Worm (Caenorhabditis elegans) whole organism, young adult: ENCODE measurements around the gene T04B2.8.
A peak's percentile ranks its signal among the peaks of the same experiment; 100 is the strongest.

ENCODE experiments used
- C06A6.2 ChIP-seq: fragments of 200-800 bp; sonication (Bioruptor generic); conservative IDR thresholded peaks from 2 replicates; pipeline ENCODE4 v1.3.6; 2022; ENCODE audit warnings: missing genetic modification characterization, missing compliant biosample characterization
- F33H1.4 ChIP-seq: fragments of 200-800 bp; sonication (Bioruptor generic); IDR thresholded peaks from 2 replicates; pipeline ENCODE4 v1.3.6; 2022; ENCODE audit warnings: missing genetic modification reagents, missing genetic modification characterization, missing compliant biosample characterization
- F39B2.1 ChIP-seq: fragments of 200-800 bp; sonication (Bioruptor generic); IDR thresholded peaks from 2 replicates; pipeline ENCODE4 v1.3.6; 2022; ENCODE audit warnings: missing genetic modification reagents, missing genetic modification characterization, missing compliant biosample characterization
- F49E8.2 ChIP-seq: sonication (generic microtip); optimal IDR thresholded peaks from 3 replicates; lab custom pipeline; 2017; ENCODE audit warnings: missing genetic modification characterization, mild to moderate bottlenecking, missing compliant biosample characterization, antibody characterized with exemption, moderate library complexity; ENCODE audit not compliant: insufficient read depth
- F52B5.7 ChIP-seq: sonication (generic microtip); optimal IDR thresholded peaks from 2 replicates; lab custom pipeline; 2016; ENCODE audit warnings: mild to moderate bottlenecking, missing genetic modification characterization, missing compliant biosample characterization
- F57A8.1 ChIP-seq: fragments of 200-800 bp; sonication (Bioruptor generic); optimal IDR thresholded peaks from 2 replicates; lab custom pipeline; 2018; ENCODE audit warnings: mild to moderate bottlenecking, missing genetic modification characterization, moderate library complexity, missing compliant biosample characterization
- K11D2.4 ChIP-seq: fragments of 200-800 bp; sonication (Bioruptor generic); IDR thresholded peaks from 2 replicates; pipeline ENCODE4 v1.3.6; 2022; ENCODE audit warnings: missing genetic modification reagents, missing genetic modification characterization, missing compliant biosample characterization
- T07F8.4 ChIP-seq: sonication (generic microtip); optimal IDR thresholded peaks from 2 replicates; lab custom pipeline; 2016; ENCODE audit warnings: mild to moderate bottlenecking, missing genetic modification characterization, moderate library complexity, missing compliant biosample characterization
- T26A5.8 ChIP-seq: sonication (generic microtip); optimal IDR thresholded peaks from 2 replicates; lab custom pipeline; 2016; ENCODE audit warnings: missing genetic modification characterization, missing compliant biosample characterization
- Y56A3A.18 ChIP-seq: fragments of 200-800 bp; sonication (Bioruptor generic); IDR thresholded peaks from 2 replicates; pipeline ENCODE4 v1.3.6; 2022; ENCODE audit warnings: missing genetic modification reagents, missing genetic modification characterization, missing compliant biosample characterization
- Y67H2A.10 ChIP-seq: fragments of 200-800 bp; sonication (Bioruptor generic); conservative IDR thresholded peaks from 2 replicates; pipeline ENCODE4 v1.3.6; 2022; ENCODE audit warnings: missing genetic modification reagents, missing genetic modification characterization, missing compliant biosample characterization
- Y95B8A.8 ChIP-seq: fragments of 200-800 bp; sonication (Bioruptor generic); IDR thresholded peaks from 2 replicates; pipeline ENCODE4 v1.3.6; 2022; ENCODE audit warnings: missing genetic modification reagents, missing genetic modification characterization, missing compliant biosample characterization
- ama-1 ChIP-seq, 3 experiments: fragments of 150-350 bp in 1 of 3; sonication (generic microtip) in 2 of 3; optimal IDR thresholded peaks; 2 replicates each; lab custom pipeline; 2014 to 2018; ENCODE audit warnings: missing biosample characterization in 2 of 3, missing genetic modification characterization in 2 of 3, missing genetic modification reagents in 2 of 3
- ccch-3 ChIP-seq: fragments of 200-800 bp; sonication (Bioruptor generic); optimal IDR thresholded peaks from 2 replicates; lab custom pipeline; 2018; ENCODE audit warnings: mild to moderate bottlenecking, missing genetic modification characterization, missing compliant biosample characterization
- ceh-27 ChIP-seq: fragments of 200-800 bp; sonication (Bioruptor generic); optimal IDR thresholded peaks from 2 replicates; lab custom pipeline; 2018; ENCODE audit warnings: mild to moderate bottlenecking, missing genetic modification characterization, moderate library complexity, missing compliant biosample characterization
- ceh-91 ChIP-seq: fragments of 200-800 bp; sonication (Bioruptor generic); IDR thresholded peaks from 2 replicates; pipeline ENCODE4 v1.3.6; 2022; ENCODE audit warnings: missing genetic modification reagents, missing genetic modification characterization, missing compliant biosample characterization
- dox-1 ChIP-seq: fragments of 200-800 bp; sonication (Bioruptor generic); IDR thresholded peaks from 2 replicates; pipeline ENCODE4 v1.3.6; 2022; ENCODE audit warnings: missing genetic modification reagents, missing genetic modification characterization, missing compliant biosample characterization
- dpff-1 ChIP-seq: sonication (generic microtip); optimal IDR thresholded peaks from 2 replicates; lab custom pipeline; 2017; ENCODE audit warnings: mild to moderate bottlenecking, missing genetic modification characterization, missing compliant biosample characterization
- dpl-1 ChIP-seq: fragments of 150-350 bp; optimal IDR thresholded peaks from 2 replicates; lab custom pipeline; 2014; ENCODE audit warnings: missing biosample characterization, missing genetic modification reagents, missing genetic modification characterization
- egl-44 ChIP-seq: fragments of 200-800 bp; sonication (Bioruptor generic); IDR thresholded peaks from 2 replicates; pipeline ENCODE4 v1.3.6; 2022; ENCODE audit warnings: missing genetic modification reagents, missing genetic modification characterization, missing compliant biosample characterization
- egrh-3 ChIP-seq: fragments of 200-800 bp; sonication (Bioruptor generic); IDR thresholded peaks from 2 replicates; pipeline ENCODE4 v1.3.6; 2022; ENCODE audit warnings: missing genetic modification reagents, missing genetic modification characterization, missing compliant biosample characterization
- fkh-3 ChIP-seq: sonication (generic microtip); optimal IDR thresholded peaks from 2 replicates; lab custom pipeline; 2016; ENCODE audit warnings: mild to moderate bottlenecking, missing genetic modification characterization, missing compliant biosample characterization
- gei-17 ChIP-seq: fragments of 200-800 bp; sonication (Bioruptor generic); optimal IDR thresholded peaks from 2 replicates; lab custom pipeline; 2018; ENCODE audit warnings: mild to moderate bottlenecking, missing genetic modification characterization, missing compliant biosample characterization
- hlh-12 ChIP-seq: sonication (generic microtip); optimal IDR thresholded peaks from 2 replicates; lab custom pipeline; 2016; ENCODE audit warnings: missing genetic modification characterization, missing compliant biosample characterization
- lag-1 ChIP-seq: fragments of 200-800 bp; sonication (Bioruptor generic); IDR thresholded peaks from 2 replicates; pipeline ENCODE4 v1.3.6; 2022; ENCODE audit warnings: missing genetic modification reagents, missing genetic modification characterization, missing compliant biosample characterization
- lir-1 ChIP-seq: fragments of 200-800 bp; sonication (Bioruptor generic); conservative IDR thresholded peaks from 2 replicates; pipeline ENCODE4 v1.3.6; 2022; ENCODE audit warnings: missing genetic modification reagents, missing genetic modification characterization, missing compliant biosample characterization
- lsy-27 ChIP-seq: sonication (generic microtip); optimal IDR thresholded peaks from 2 replicates; lab custom pipeline; 2017; ENCODE audit warnings: missing genetic modification characterization, mild to moderate bottlenecking, missing compliant biosample characterization, antibody characterized with exemption, missing genotype, borderline replicate concordance; ENCODE audit not compliant: insufficient read depth
- madf-3 ChIP-seq: fragments of 200-800 bp; sonication (Bioruptor generic); IDR thresholded peaks from 2 replicates; pipeline ENCODE4 v1.3.6; 2022; ENCODE audit warnings: missing genetic modification reagents, missing genetic modification characterization, missing compliant biosample characterization
- mcd-1 ChIP-seq: fragments of 200-800 bp; sonication (Bioruptor generic); IDR thresholded peaks from 2 replicates; pipeline ENCODE4 v1.3.6; 2022; ENCODE audit warnings: missing genetic modification reagents, missing genetic modification characterization, missing compliant biosample characterization
- nfya-2 ChIP-seq: fragments of 200-800 bp; sonication (Bioruptor generic); IDR thresholded peaks from 2 replicates; pipeline ENCODE4 v1.3.6; 2022; ENCODE audit warnings: missing genetic modification reagents, missing genetic modification characterization, missing compliant biosample characterization
- nhr-179 ChIP-seq: sonication (generic microtip); optimal IDR thresholded peaks from 2 replicates; lab custom pipeline; 2016; ENCODE audit warnings: mild to moderate bottlenecking, missing genetic modification characterization, missing compliant biosample characterization
- nhr-80 ChIP-seq: sonication (generic microtip); optimal IDR thresholded peaks from 2 replicates; lab custom pipeline; 2016; ENCODE audit warnings: missing genetic modification characterization, missing compliant biosample characterization
- pbrm-1 ChIP-seq: fragments of 200-800 bp; sonication (Bioruptor generic); IDR thresholded peaks from 2 replicates; pipeline ENCODE4 v1.3.6; 2022; ENCODE audit warnings: missing genetic modification reagents, missing genetic modification characterization, missing compliant biosample characterization
- rcor-1 ChIP-seq: fragments of 200-800 bp; sonication (Bioruptor generic); IDR thresholded peaks from 2 replicates; pipeline ENCODE4 v1.3.6; 2022; ENCODE audit warnings: missing genetic modification reagents, missing genetic modification characterization, missing compliant biosample characterization
- rpc-1 ChIP-seq, 2 experiments: fragments of 150-350 bp in 1 of 2; sonication (generic microtip) in 1 of 2; optimal IDR thresholded peaks; 2 replicates each; lab custom pipeline; 2014 to 2018; ENCODE audit warnings: missing biosample characterization in 1 of 2, missing genetic modification characterization in 1 of 2, missing genetic modification reagents in 1 of 2, missing genotype in 1 of 2
- snpc-3.4 ChIP-seq: sonication (generic microtip); optimal IDR thresholded peaks from 2 replicates; lab custom pipeline; 2017; ENCODE audit warnings: missing genetic modification characterization, mild to moderate bottlenecking, missing compliant biosample characterization, antibody characterized with exemption, moderate library complexity, missing genotype, missing genetic modification reagents
- snpc-4 ChIP-seq, 5 experiments: fragments of 150-350 bp in 1 of 5; sonication (generic microtip) in 4 of 5; optimal IDR thresholded peaks; 2 replicates each; lab custom pipeline; 2014 to 2018; ENCODE audit warnings: missing genetic modification characterization in 5 of 5, missing biosample characterization in 3 of 5, antibody characterized with exemption in 2 of 5, mild to moderate bottlenecking in 2 of 5, missing compliant biosample characterization in 2 of 5, missing genotype in 2 of 5, moderate library complexity in 2 of 5, missing genetic modification reagents in 1 of 5
- tbx-9 ChIP-seq: sonication (generic microtip); optimal IDR thresholded peaks from 2 replicates; lab custom pipeline; 2016; ENCODE audit warnings: borderline replicate concordance, missing genetic modification characterization, inconsistent platforms, missing compliant biosample characterization
- tlf-1 ChIP-seq: fragments of 200-800 bp; sonication (Bioruptor generic); optimal IDR thresholded peaks from 2 replicates; lab custom pipeline; 2018; ENCODE audit warnings: mild to moderate bottlenecking, missing genetic modification characterization, missing compliant biosample characterization
- unc-62 ChIP-seq: fragments of 150-350 bp; optimal IDR thresholded peaks from 2 replicates; lab custom pipeline; 2014; ENCODE audit warnings: missing biosample characterization, missing genetic modification reagents, missing genetic modification characterization
- zfh-2 ChIP-seq: fragments of 200-800 bp; sonication (Bioruptor generic); conservative IDR thresholded peaks from 2 replicates; pipeline ENCODE4 v1.3.6; 2022; ENCODE audit warnings: missing genetic modification reagents, missing genetic modification characterization, missing compliant biosample characterization
- zim-3 ChIP-seq: sonication (generic microtip); optimal IDR thresholded peaks from 2 replicates; lab custom pipeline; 2017; ENCODE audit warnings: mild to moderate bottlenecking, missing genetic modification characterization, moderate library complexity, missing compliant biosample characterization
- ztf-26 ChIP-seq: sonication (generic microtip); optimal IDR thresholded peaks from 2 replicates; lab custom pipeline; 2017; ENCODE audit warnings: missing genetic modification characterization, missing compliant biosample characterization
- ztf-6 ChIP-seq: fragments of 200-800 bp; sonication (Bioruptor generic); IDR thresholded peaks from 2 replicates; pipeline ENCODE4 v1.3.6; 2022; ENCODE audit warnings: missing genetic modification reagents, missing genetic modification characterization, missing compliant biosample characterization

The T04B2.8 gene

DNA sequence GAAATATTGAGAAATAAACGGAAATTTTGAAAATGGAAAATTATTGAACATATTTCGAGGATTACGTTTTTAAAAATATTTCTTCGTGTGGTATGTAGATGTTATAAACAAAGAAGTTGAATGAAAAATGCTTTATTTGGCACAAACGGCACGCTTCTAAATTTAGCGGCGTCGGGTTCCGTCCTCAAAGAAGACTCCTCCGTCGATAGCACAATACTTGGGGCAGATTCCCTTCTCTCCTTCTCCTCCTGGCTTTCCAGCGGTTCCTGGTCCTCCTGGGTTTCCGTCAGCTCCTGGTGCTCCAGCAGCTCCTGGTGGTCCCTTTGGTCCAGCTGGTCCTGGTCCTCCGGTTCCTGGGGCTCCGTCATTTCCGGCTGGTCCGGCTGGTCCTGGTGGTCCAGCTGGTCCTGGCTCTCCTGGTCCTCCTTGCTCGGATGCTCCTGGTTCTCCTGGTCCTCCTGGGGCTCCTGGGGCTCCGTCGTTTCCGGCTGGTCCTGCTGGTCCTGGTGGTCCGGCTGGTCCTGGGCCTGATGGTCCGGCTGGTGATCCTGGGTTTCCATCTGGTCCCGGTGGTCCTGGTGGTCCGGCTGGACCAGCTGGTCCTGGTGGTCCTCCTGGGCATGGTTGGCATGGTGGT lies 33.5 kb upstream of the T04B2.8 start, which contains the start of gene W01B6.8:
W01B6.8 (minus strand) TSS at position 51 of the 637 bp plus-strand sequence.
- TF ChIP-seq rpc-1 (optimal IDR thresholded peaks at IDR 0.05; lab: Kevin White, UChicago) (no peak), rpc-1 (tag; optimal IDR thresholded peaks at IDR 0.05; lab: Kevin White, UChicago) (no peak), egrh-3 (peak; percentile 99), dox-1 (GFP tag; lab: Robert Waterston, UW) (peak; percentile 35; the same call in 1 of the 2 replicates), T07F8.4 (tag; lab: Kevin White, UChicago) (no peak), F33H1.4 (GFP tag; lab: Robert Waterston, UW) (no peak), T26A5.8 (tag; lab: Kevin White, UChicago) (no peak), mcd-1 (GFP tag; lab: Robert Waterston, UW) (peak; percentile 44; the same call in 1 of the 2 replicates), ccch-3 (GFP tag; lab: Kevin White, UChicago) (no peak), nhr-80 (tag; lab: Kevin White, UChicago) (no peak), lir-1 (GFP tag; lab: Robert Waterston, UW) (0 out of 2 replicates have a peak, but pooled peaks have one; percentile 7), Y56A3A.18 (GFP tag; lab: Robert Waterston, UW) (no peak), C06A6.2 (no peak), F52B5.7 (no peak), pbrm-1 (GFP tag; lab: Robert Waterston, UW) (no peak), dpff-1 (tag; lab: Kevin White, UChicago) (no peak), tbx-9 (tag; lab: Kevin White, UChicago) (no peak), egl-44 (no peak), ama-1 (optimal IDR thresholded peaks at IDR 0.05; lab: Kevin White, UChicago) (no peak), ama-1 (GFP tag; optimal IDR thresholded peaks at IDR 0.05; lab: Kevin White, UChicago) (no peak), zfh-2 (GFP tag; lab: Robert Waterston, UW) (peak; percentile 95), ceh-91 (GFP tag; lab: Robert Waterston, UW) (no peak), ztf-6 (GFP tag; lab: Robert Waterston, UW) (no peak), lag-1 (no peak), fkh-3 (tag; lab: Kevin White, UChicago) (peak; percentile 10), dpl-1 (GFP tag; lab: Kevin White, UChicago) (no peak), madf-3 (GFP tag; lab: Robert Waterston, UW) (no peak), Y67H2A.10 (GFP tag; lab: Robert Waterston, UW) (no peak), zim-3 (no peak), unc-62 (GFP tag; lab: Kevin White, UChicago) (no peak)

DNA sequence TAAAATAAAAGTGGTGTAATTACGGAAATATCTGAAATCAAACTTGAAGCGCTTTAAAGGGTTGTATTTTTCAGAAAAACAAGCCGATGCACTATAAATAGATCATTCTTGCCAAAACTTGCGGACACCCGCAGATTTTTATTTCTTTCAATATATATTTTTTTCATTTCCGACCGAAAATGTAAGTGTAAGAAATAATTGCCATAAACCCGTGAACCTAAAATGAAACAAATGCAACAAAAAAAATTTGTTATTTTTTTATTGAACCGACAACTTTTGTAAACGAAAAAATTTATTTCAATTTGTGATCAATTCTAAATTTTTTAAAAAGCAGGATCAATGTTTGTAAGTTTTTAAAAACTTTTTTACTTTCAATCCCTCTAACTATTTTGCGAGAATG lies 29.8 kb upstream of the T04B2.8 start, which contains the start of gene W01B6.6:
W01B6.6 (plus strand) TSS at position 301 of the 400 bp plus-strand sequence.
- TF ChIP-seq ceh-27 (GFP tag; lab: Kevin White, UChicago) (no peak), F39B2.1 (GFP tag; lab: Robert Waterston, UW) (no peak), dox-1 (GFP tag; lab: Robert Waterston, UW) (no peak), K11D2.4 (GFP tag; lab: Robert Waterston, UW) (no peak), nhr-179 (tag; lab: Kevin White, UChicago) (no peak), F57A8.1 (GFP tag; lab: Kevin White, UChicago) (no peak), snpc-4 (GFP tag; optimal IDR thresholded peaks at IDR 0.05; lab: Kevin White, UChicago) (no peak), snpc-4 (tag; optimal IDR thresholded peaks at IDR 0.05; lab: Kevin White, UChicago) (no peak), ztf-26 (tag; lab: Kevin White, UChicago) (no peak), snpc-3.4 (tag; lab: Kevin White, UChicago) (no peak), gei-17 (GFP tag; lab: Kevin White, UChicago) (no peak), lsy-27 (no peak), F49E8.2 (no peak), nfya-2 (GFP tag; lab: Robert Waterston, UW) (no peak), Y95B8A.8 (GFP tag; lab: Robert Waterston, UW) (no peak), rcor-1 (GFP tag; lab: Robert Waterston, UW) (no peak), zim-3 (no peak), tlf-1 (GFP tag; lab: Kevin White, UChicago) (no peak), hlh-12 (tag; lab: Kevin White, UChicago) (no peak)
